Fruit fly (Drosophila melanogaster) whole organism, adult: ENCODE data around the gene CG10435.
A peak's percentile ranks its signal among the peaks of the same experiment; 100 is the strongest.

Experiments
- CG11617 ChIP-seq: fragments of 200-800 bp; sonication (Bioruptor generic); optimal IDR thresholded peaks from 2 replicates; lab custom pipeline; 2017; ENCODE audit warnings: mild to moderate bottlenecking, missing biosample characterization, missing genetic modification reagents, missing genetic modification characterization
- CG12768 ChIP-seq: fragments of 200-800 bp; sonication (Bioruptor generic); optimal IDR thresholded peaks from 2 replicates; lab custom pipeline; 2017; ENCODE audit warnings: missing biosample characterization, missing genetic modification characterization, mild to moderate bottlenecking, moderate library complexity, missing genetic modification reagents
- CG14711 ChIP-seq: fragments of 200-800 bp; sonication (Bioruptor generic); optimal IDR thresholded peaks from 2 replicates; lab custom pipeline; 2018; ENCODE audit warnings: missing biosample characterization, mild to moderate bottlenecking, missing genetic modification characterization, moderate library complexity
- CG1620 ChIP-seq: fragments of 200-800 bp; sonication (Bioruptor generic); optimal IDR thresholded peaks from 2 replicates; lab custom pipeline; 2016; ENCODE audit warnings: missing biosample characterization, missing genetic modification characterization
- CG33017 ChIP-seq: fragments of 200-800 bp; sonication (Bioruptor generic); optimal IDR thresholded peaks from 2 replicates; lab custom pipeline; 2018; ENCODE audit warnings: missing biosample characterization, mild to moderate bottlenecking, missing genetic modification characterization, moderate library complexity
- CG5204 ChIP-seq: fragments of 200-800 bp; sonication (Bioruptor generic); optimal IDR thresholded peaks from 2 replicates; lab custom pipeline; 2016; ENCODE audit warnings: missing biosample characterization, missing genetic modification characterization
- CG7045 ChIP-seq: fragments of 200-800 bp; sonication (Bioruptor generic); optimal IDR thresholded peaks from 2 replicates; lab custom pipeline; 2017; ENCODE audit warnings: missing biosample characterization, mild to moderate bottlenecking, missing genetic modification characterization
- CG7101 ChIP-seq: fragments of 200-800 bp; sonication (Bioruptor generic); optimal IDR thresholded peaks from 2 replicates; lab custom pipeline; 2018; ENCODE audit warnings: missing biosample characterization, mild to moderate bottlenecking, missing genetic modification characterization, moderate library complexity
- Clk ChIP-seq: fragments of 200-800 bp; sonication (Bioruptor generic); optimal IDR thresholded peaks from 2 replicates; lab custom pipeline; 2017; ENCODE audit warnings: missing biosample characterization, missing genetic modification characterization
- Crg-1 ChIP-seq: fragments of 200-800 bp; sonication (Bioruptor generic); optimal IDR thresholded peaks from 2 replicates; lab custom pipeline; 2016; ENCODE audit warnings: missing biosample characterization, missing genetic modification characterization
- Hr96 ChIP-seq: fragments of 200-800 bp; sonication (Bioruptor generic); optimal IDR thresholded peaks from 2 replicates; lab custom pipeline; 2016; ENCODE audit warnings: missing biosample characterization, missing genetic modification characterization
- Mnt ChIP-seq: fragments of 200-800 bp; sonication (Bioruptor generic); optimal IDR thresholded peaks from 2 replicates; lab custom pipeline; 2016; ENCODE audit warnings: missing biosample characterization, mild to moderate bottlenecking, missing genetic modification characterization
- bab1 ChIP-seq: fragments of 200-800 bp; sonication (Bioruptor generic); optimal IDR thresholded peaks from 3 replicates; lab custom pipeline; 2019; ENCODE audit warnings: missing biosample characterization, mild to moderate bottlenecking, missing genetic modification characterization, moderate library complexity
- cic ChIP-seq: fragments of 200-800 bp; sonication (Bioruptor generic); optimal IDR thresholded peaks from 2 replicates; lab custom pipeline; 2017; ENCODE audit warnings: missing biosample characterization, mild to moderate bottlenecking, missing genetic modification characterization, moderate library complexity
- cnc ChIP-seq, 2 experiments: fragments of >200 bp; optimal IDR thresholded peaks; 2 replicates each; lab custom pipeline; 2017
- kay ChIP-seq: fragments of 200-800 bp; sonication (Bioruptor generic); peaks from one replicate; lab custom pipeline; 2016; ENCODE audit warnings: missing biosample characterization, missing genetic modification characterization, borderline replicate concordance
- ovo ChIP-seq: fragments of 200-800 bp; sonication (Bioruptor generic); optimal IDR thresholded peaks from 2 replicates; lab custom pipeline; 2016; ENCODE audit warnings: missing biosample characterization, missing genetic modification characterization
- pad ChIP-seq: fragments of 200-800 bp; sonication (Bioruptor generic); optimal IDR thresholded peaks from 3 replicates; lab custom pipeline; 2017; ENCODE audit warnings: missing biosample characterization, missing genetic modification characterization, mild to moderate bottlenecking, moderate library complexity, missing genetic modification reagents
- tj ChIP-seq: fragments of 200-800 bp; sonication (Bioruptor generic); optimal IDR thresholded peaks from 3 replicates; lab custom pipeline; 2017; ENCODE audit warnings: missing biosample characterization, mild to moderate bottlenecking, missing genetic modification characterization, moderate library complexity
- toe ChIP-seq: fragments of 200-800 bp; sonication (Bioruptor generic); optimal IDR thresholded peaks from 2 replicates; lab custom pipeline; 2016; ENCODE audit warnings: missing biosample characterization, missing genetic modification characterization

The CG10435 gene

dm6 chr3R:8026515-8026914, 13.5 kb upstream of the CG10435 start:
- TF ChIP-seq cic (no peak), Clk (GFP tag; lab: Kevin White, UChicago) (no peak), CG33017 (no peak), Hr96 (GFP tag; lab: Kevin White, UChicago) (no peak), CG1620 (no peak), CG12768 (GFP tag; lab: Kevin White, UChicago) (no peak), CG5204 (GFP tag; lab: Kevin White, UChicago) (no peak), tj (no peak), CG7045 (GFP tag; lab: Kevin White, UChicago) (no peak), ovo (GFP tag; lab: Kevin White, UChicago) (no peak), Mnt (no peak), toe (GFP tag; lab: Kevin White, UChicago) (no peak), Crg-1 (GFP tag; lab: Kevin White, UChicago) (no peak), CG11617 (GFP tag; lab: Kevin White, UChicago) (no peak), CG7101 (tag; lab: Kevin White, UChicago) (no peak), pad (GFP tag; lab: Kevin White, UChicago) (no peak)

dm6 chr3R:8009080-8009620, 3.9 kb downstream of the CG10435 start, which contains the start of the genes CG11052 and CG3223:
CG11052 (minus strand) TSS chr3R:8009297.
CG3223 (plus strand) TSS chr3R:8009400.
- TF ChIP-seq bab1 (peak; percentile 45), Hr96 (GFP tag; lab: Kevin White, UChicago) (no peak), CG14711 (peak; percentile 67), CG1620 (no peak)

dm6 chr3R:8007595-8008255, 5.3 kb downstream of the CG10435 start, which contains the start of gene CG2767:
CG2767 (minus strand) TSS chr3R:8008110.
- TF ChIP-seq bab1: peak; percentile 13
- TF ChIP-seq tj: peak; percentile 64
- TF ChIP-seq CG33017: peak; percentile 18
- no peak for TF ChIP-seq CG1620
- peak; percentile 17 for TF ChIP-seq CG12768 (GFP tag; lab: Kevin White, UChicago)
- no peak for TF ChIP-seq CG7101 (tag; lab: Kevin White, UChicago)

- TF ChIP-seq kay (GFP tag; lab: Kevin White, UChicago) (peak; percentile 91), CG1620 (peak; percentile 93), CG7045 (GFP tag; lab: Kevin White, UChicago) (peak; percentile 96), CG14711 (peak; percentile 90), CG5204 (GFP tag; lab: Kevin White, UChicago) (peak; percentile 92), CG33017 (peak; percentile 95), ovo (GFP tag; lab: Kevin White, UChicago) (peak; percentile 93), cic (peak; percentile 82), Crg-1 (GFP tag; lab: Kevin White, UChicago) (peak; percentile 97), bab1 (peak; percentile 90), Hr96 (GFP tag; lab: Kevin White, UChicago) (no peak), CG7101 (tag; lab: Kevin White, UChicago) (peak; percentile 97), cnc (optimal IDR thresholded peaks at IDR 0.05; lab: Kevin White, UChicago) (no peak), tj (peak; percentile 74), CG11617 (GFP tag; lab: Kevin White, UChicago) (peak; percentile 94), toe (GFP tag; lab: Kevin White, UChicago) (peak; percentile 88), CG12768 (GFP tag; lab: Kevin White, UChicago) (peak; percentile 98), Mnt (peak; percentile 88), Clk (GFP tag; lab: Kevin White, UChicago) (peak; percentile 80), pad (GFP tag; lab: Kevin White, UChicago) (peak; percentile 90)
Observed at dm6 chr3R:8001074-8001669, 11.8 kb downstream of the CG10435 start, which contains the start of the genes Kmn2 and CG2698. Kmn2 (minus strand) TSS chr3R:8001309. CG2698 (plus strand) TSS chr3R:8001562.

- TF ChIP-seq Mnt: no peak
- peak; percentile 22 for TF ChIP-seq kay (GFP tag; lab: Kevin White, UChicago)
- peak; percentile 11 for TF ChIP-seq CG5204 (GFP tag; lab: Kevin White, UChicago)
- TF ChIP-seq CG12768 (GFP tag; lab: Kevin White, UChicago): peak; percentile 5
- TF ChIP-seq toe (GFP tag; lab: Kevin White, UChicago): peak; percentile 8
- no peak for TF ChIP-seq Clk (GFP tag; lab: Kevin White, UChicago)
- peak; percentile 23 for TF ChIP-seq CG14711
Observed at dm6 chr3R:7999530-8000116, 13.4 kb downstream of the CG10435 start, which contains the start of gene PIG-H. PIG-H (plus strand) TSS chr3R:7999832.

dm6 chr3R:7998778-7999177, 14.2 kb downstream of the CG10435 start:
- no peak for TF ChIP-seq CG33017
